Worm (Caenorhabditis elegans): ENCODE results near the gene F45H10.5.

DNA sequence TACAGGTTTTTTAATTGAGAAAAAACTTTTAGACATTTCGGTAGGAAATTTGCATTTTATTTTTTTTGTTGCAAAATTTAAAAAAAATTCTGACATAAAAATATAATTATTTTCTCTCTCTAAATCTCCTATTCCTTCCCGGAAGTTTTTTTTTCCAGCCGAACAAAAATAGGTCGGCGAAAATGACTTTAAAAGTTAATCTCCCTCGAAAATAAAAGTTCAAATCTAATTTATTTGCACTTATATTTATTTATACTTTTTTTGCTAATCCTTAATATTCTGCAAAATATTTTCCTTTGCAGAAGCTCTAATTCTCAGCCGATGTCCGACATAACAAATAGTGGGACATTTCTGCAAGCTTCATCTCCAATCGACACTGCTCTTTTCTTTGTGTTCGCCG is at the start of gene F45H10.5:
- TF ChIP-seq nhr-10 (tag; optimal IDR thresholded peaks at IDR 0.05) (no peak), fos-1 (tag; optimal IDR thresholded peaks at IDR 0.05) (no peak), lin-39 (tag; optimal IDR thresholded peaks at IDR 0.05) (no peak), snpc-4 (tag; optimal IDR thresholded peaks at IDR 0.05) (no peak), lin-13 (GFP tag; optimal IDR thresholded peaks at IDR 0.05) (no peak)

All from whole organism, L2 larva.